Fruit fly (Drosophila melanogaster): Measurements from ENCODE around the gene alpha4GT1.

alpha4GT1 gene

DNA sequence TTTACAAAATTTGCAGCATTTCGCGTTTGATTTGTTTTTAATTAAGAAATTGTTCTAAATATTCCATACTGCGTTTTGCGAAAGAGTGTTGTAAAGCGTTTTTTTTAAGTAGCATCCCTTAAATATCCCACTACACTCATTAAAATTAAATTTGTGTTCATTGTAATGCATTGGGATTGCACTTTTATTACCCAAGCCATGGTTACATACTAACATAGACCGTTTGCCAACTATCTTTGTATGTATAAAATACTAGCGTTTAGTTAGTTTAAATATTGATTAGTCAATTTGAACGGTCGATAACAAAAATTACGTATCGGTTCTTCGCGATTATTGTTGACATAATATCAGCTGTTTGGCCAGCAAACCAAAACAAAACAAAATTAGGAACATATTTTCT lies 16.8 kb upstream of the alpha4GT1 start, which contains the start of the genes cnir and CG17221 (continued):
- TF ChIP-seq CG8281 (tag; optimal IDR thresholded peaks at IDR 0.05) (peak; percentile 21), CG7745 (tag; optimal IDR thresholded peaks at IDR 0.05) (peak; percentile 48), CG18599 (GFP tag; optimal IDR thresholded peaks at IDR 0.05) (peak; percentile 72), CG13624 (GFP tag; optimal IDR thresholded peaks at IDR 0.05) (peak; percentile 85), mam (GFP tag; optimal IDR thresholded peaks at IDR 0.05) (peak; percentile 77), CG9215 (GFP tag; IDR thresholded peaks at IDR 0.05) (peak; percentile 36), NC2β (GFP tag; optimal IDR thresholded peaks at IDR 0.05) (peak; percentile 74), CG1529 (GFP tag; optimal IDR thresholded peaks at IDR 0.05) (no peak), CG17612 (GFP tag; IDR thresholded peaks at IDR 0.05) (no peak), CG14965 (GFP tag; optimal IDR thresholded peaks at IDR 0.05; ENCODE audit: borderline replicate concordance) (no peak), pb (GFP tag; optimal IDR thresholded peaks at IDR 0.05) (peak; percentile 13), CG15601 (tag; optimal IDR thresholded peaks at IDR 0.05) (peak; percentile 49), tup (GFP tag; optimal IDR thresholded peaks at IDR 0.05) (peak; percentile 43), prd (optimal IDR thresholded peaks at IDR 0.05) (no peak), prd (GFP tag; IDR thresholded peaks at IDR 0.05) (peak; percentile 49; the same call in 1 of the 3 replicates), CG15696 (tag; optimal IDR thresholded peaks at IDR 0.05) (peak; percentile 41), sc (optimal IDR thresholded peaks at IDR 0.05) (no peak), sc (GFP tag; optimal IDR thresholded peaks at IDR 0.05) (no peak), CG1602 (GFP tag; optimal IDR thresholded peaks at IDR 0.05) (peak; percentile 40), Stat92E (GFP tag; optimal IDR thresholded peaks at IDR 0.05) (no peak), Lpt (GFP tag; optimal IDR thresholded peaks at IDR 0.05) (no peak), gce (GFP tag; IDR thresholded peaks at IDR 0.05) (no peak), bab2 (GFP tag; optimal IDR thresholded peaks at IDR 0.05) (peak; percentile 70), gsb-n (tag; optimal IDR thresholded peaks at IDR 0.05) (peak; percentile 23), dysf (GFP tag; IDR thresholded peaks at IDR 0.05) (no peak), peb (GFP tag; IDR thresholded peaks at IDR 0.05) (no peak), zf30C (GFP tag; optimal IDR thresholded peaks at IDR 0.05) (no peak), pum (GFP tag; optimal IDR thresholded peaks at IDR 0.05) (peak; percentile 69), row (GFP tag; IDR thresholded peaks at IDR 0.05) (peak; percentile 63), CG13287 (GFP tag; IDR thresholded peaks at IDR 0.05; ENCODE audit: partially characterized antibody) (peak; percentile 59), lola (GFP tag; optimal IDR thresholded peaks at IDR 0.05) (peak in 1 of 3 experiments; percentile 60), CG15011 (GFP tag; optimal IDR thresholded peaks at IDR 0.05) (peak; percentile 29), ham (GFP tag; IDR thresholded peaks at IDR 0.05) (no peak), CG17186 (GFP tag; optimal IDR thresholded peaks at IDR 0.05) (peak; percentile 53), fd3F (GFP tag; optimal IDR thresholded peaks at IDR 0.05) (peak; percentile 58), CG10267 (tag; optimal IDR thresholded peaks at IDR 0.05) (peak; percentile 97), CG5180 (GFP tag; optimal IDR thresholded peaks at IDR 0.05) (no peak), slou (GFP tag; optimal IDR thresholded peaks at IDR 0.05) (peak; percentile 53), BtbVII (GFP tag; optimal IDR thresholded peaks at IDR 0.05) (peak; percentile 32), Asciz (GFP tag; optimal IDR thresholded peaks at IDR 0.05) (no peak), Gsc (GFP tag; IDR thresholded peaks at IDR 0.05) (no peak), wek (GFP tag; optimal IDR thresholded peaks at IDR 0.05) (no peak), Poxn (GFP tag; IDR thresholded peaks at IDR 0.05) (no peak), CG15479 (GFP tag; optimal IDR thresholded peaks at IDR 0.05) (no peak), CG7271 (tag; optimal IDR thresholded peaks at IDR 0.05) (no peak), ato (GFP tag; IDR thresholded peaks at IDR 0.05; ENCODE audit: partially characterized antibody) (no peak), ken (GFP tag; IDR thresholded peaks at IDR 0.05) (no peak), CG10654 (GFP tag; optimal IDR thresholded peaks at IDR 0.05) (peak; percentile 60), CG7357 (GFP tag; IDR thresholded peaks at IDR 0.05) (no peak), run (tag; optimal IDR thresholded peaks at IDR 0.05) (no peak), ac (GFP tag; optimal IDR thresholded peaks at IDR 0.05) (no peak)

Measured in whole organism, embryonic.